Worm (Caenorhabditis elegans) whole organism, L1 larva: ENCODE data around the gene flp-23.

ENCODE experiments used
- C34B4.2 ChIP-seq: sonication (generic microtip); optimal IDR thresholded peaks from 2 replicates; lab custom pipeline; 2017; ENCODE audit warnings: mild to moderate bottlenecking, missing genetic modification characterization, missing compliant biosample characterization
- F16B12.6 ChIP-seq: fragments of 150-350 bp; optimal IDR thresholded peaks from 2 replicates; lab custom pipeline; 2014; ENCODE audit warnings: missing biosample characterization, missing genetic modification characterization
- aly-2 ChIP-seq: fragments of 150-350 bp; optimal IDR thresholded peaks from 2 replicates; lab custom pipeline; 2014; ENCODE audit warnings: missing biosample characterization, missing genetic modification characterization
- ama-1 ChIP-seq: fragments of 150-350 bp; optimal IDR thresholded peaks from 2 replicates; lab custom pipeline; 2014
- blmp-1 ChIP-seq: fragments of 150-350 bp; optimal IDR thresholded peaks from 2 replicates; lab custom pipeline; 2014; ENCODE audit warnings: missing biosample characterization, missing genetic modification characterization
- ceh-63 ChIP-seq: fragments of 200-800 bp; sonication (Bioruptor generic); optimal IDR thresholded peaks from 2 replicates; lab custom pipeline; 2018; ENCODE audit warnings: mild to moderate bottlenecking, missing genetic modification characterization, missing compliant biosample characterization
- ceh-8 ChIP-seq: fragments of 200-800 bp; sonication (Bioruptor generic); optimal IDR thresholded peaks from 2 replicates; lab custom pipeline; 2018; ENCODE audit warnings: mild to moderate bottlenecking, missing genetic modification characterization, moderate library complexity, missing compliant biosample characterization
- ceh-90 ChIP-seq: sonication (generic microtip); optimal IDR thresholded peaks from 2 replicates; lab custom pipeline; 2016; ENCODE audit warnings: missing genetic modification characterization, missing compliant biosample characterization
- ces-1 ChIP-seq: fragments of 150-350 bp; optimal IDR thresholded peaks from 2 replicates; lab custom pipeline; 2014; ENCODE audit warnings: missing biosample characterization, missing genetic modification reagents, missing genetic modification characterization
- dpl-1 ChIP-seq, 3 experiments: fragments of 150-350 bp in 2 of 3; sonication (generic microtip) in 1 of 3; optimal IDR thresholded peaks; 2 replicates each; lab custom pipeline; 2014 to 2017; ENCODE audit warnings: missing biosample characterization in 3 of 3, missing genetic modification characterization in 3 of 3, missing genetic modification reagents in 3 of 3
- dsc-1 ChIP-seq: sonication (generic microtip); optimal IDR thresholded peaks from 2 replicates; lab custom pipeline; 2016; ENCODE audit warnings: mild to moderate bottlenecking, missing genetic modification characterization, missing compliant biosample characterization
- efl-1 ChIP-seq, 4 experiments: fragments of 150-350 bp; optimal IDR thresholded peaks in 3 of 4; peaks in 1 of 4; 1 replicate in 1 of 4; 2 replicates in 3 of 4; lab custom pipeline; 2014; ENCODE audit warnings: missing biosample characterization in 2 of 4, missing genetic modification characterization in 2 of 4, missing genetic modification reagents in 2 of 4
- efl-3 ChIP-seq: fragments of 200-800 bp; sonication (Bioruptor generic); optimal IDR thresholded peaks from 2 replicates; lab custom pipeline; 2018; ENCODE audit warnings: mild to moderate bottlenecking, missing genetic modification characterization, missing compliant biosample characterization
- egl-27 ChIP-seq, 2 experiments: fragments of 150-350 bp in 1 of 2; sonication (generic microtip); optimal IDR thresholded peaks; 3 replicates each; lab custom pipeline; 2017 to 2018; ENCODE audit warnings: missing biosample characterization in 2 of 2, missing genetic modification characterization in 2 of 2, missing genetic modification reagents in 2 of 2
- elt-3 ChIP-seq, 6 experiments: fragments of 150-350 bp in 1 of 6; sonication (generic microtip); optimal IDR thresholded peaks; 2 replicates each; lab custom pipeline; 2017 to 2018; ENCODE audit warnings: missing biosample characterization in 6 of 6, missing genetic modification characterization in 6 of 6, inconsistent platforms in 1 of 6
- fkh-10 ChIP-seq: sonication (generic microtip); optimal IDR thresholded peaks from 2 replicates; lab custom pipeline; 2017; ENCODE audit warnings: missing biosample characterization, missing genetic modification reagents, missing genetic modification characterization
- fkh-4 ChIP-seq: sonication (generic microtip); optimal IDR thresholded peaks from 2 replicates; lab custom pipeline; 2016; ENCODE audit warnings: missing compliant biosample characterization, missing genetic modification characterization, borderline replicate concordance
- fkh-8 ChIP-seq: sonication (generic microtip); optimal IDR thresholded peaks from 2 replicates; lab custom pipeline; 2016; ENCODE audit warnings: mild to moderate bottlenecking, missing genetic modification characterization, missing compliant biosample characterization
- hlh-17 ChIP-seq: fragments of 200-800 bp; sonication (Bioruptor generic); optimal IDR thresholded peaks from 2 replicates; lab custom pipeline; 2018; ENCODE audit warnings: missing genetic modification characterization, mild to moderate bottlenecking, missing compliant biosample characterization, moderate library complexity, borderline replicate concordance
- hpl-2 ChIP-seq: fragments of 150-350 bp; optimal IDR thresholded peaks from 2 replicates; lab custom pipeline; 2014; ENCODE audit warnings: missing biosample characterization, missing genetic modification reagents, missing genetic modification characterization
- isw-1 ChIP-seq: fragments of 200-800 bp; sonication (Bioruptor generic); IDR thresholded peaks from 2 replicates; pipeline ENCODE4 v1.3.6; 2022; ENCODE audit warnings: missing genetic modification characterization, missing compliant biosample characterization
- jun-1 ChIP-seq: fragments of 150-350 bp; optimal IDR thresholded peaks from 2 replicates; lab custom pipeline; 2014; ENCODE audit warnings: missing biosample characterization, missing genetic modification reagents, missing genetic modification characterization
- lin-13 ChIP-seq: fragments of 150-350 bp; optimal IDR thresholded peaks from 2 replicates; lab custom pipeline; 2014; ENCODE audit warnings: missing biosample characterization, missing genetic modification reagents, missing genetic modification characterization
- lin-14 ChIP-seq: fragments of 200-800 bp; sonication (Bioruptor generic); optimal IDR thresholded peaks from 2 replicates; lab custom pipeline; 2018; ENCODE audit warnings: mild to moderate bottlenecking, missing genetic modification characterization, moderate library complexity, missing compliant biosample characterization
- lin-15B ChIP-seq: fragments of 150-350 bp; sonication (generic microtip); optimal IDR thresholded peaks from 3 replicates; lab custom pipeline; 2014; ENCODE audit warnings: missing biosample characterization, missing genetic modification characterization
- lin-35 ChIP-seq, 2 experiments: fragments of 150-350 bp; optimal IDR thresholded peaks; 2 replicates each; lab custom pipeline; 2014; ENCODE audit warnings: missing biosample characterization in 2 of 2, missing genetic modification characterization in 2 of 2, missing genetic modification reagents in 2 of 2
- lin-39 ChIP-seq: fragments of 150-350 bp; optimal IDR thresholded peaks from 2 replicates; lab custom pipeline; 2014; ENCODE audit warnings: missing biosample characterization, missing genetic modification reagents, missing genetic modification characterization
- lsy-2 ChIP-seq, 2 experiments: fragments of 150-350 bp; optimal IDR thresholded peaks; 2 replicates each; lab custom pipeline; 2014; ENCODE audit warnings: missing biosample characterization in 2 of 2, missing genetic modification characterization in 2 of 2
- mab-9 ChIP-seq: fragments of 200-800 bp; sonication (Bioruptor generic); IDR thresholded peaks from 2 replicates; pipeline ENCODE4 v1.3.6; 2022; ENCODE audit warnings: missing genetic modification reagents, missing genetic modification characterization, missing compliant biosample characterization
- mdl-1 ChIP-seq, 2 experiments: fragments of 150-350 bp; optimal IDR thresholded peaks; 2 replicates each; lab custom pipeline; 2014 to 2017; ENCODE audit warnings: missing biosample characterization in 2 of 2, missing genetic modification characterization in 2 of 2, inconsistent platforms in 1 of 2
- mep-1 ChIP-seq: fragments of 150-350 bp; optimal IDR thresholded peaks from 2 replicates; lab custom pipeline; 2014; ENCODE audit warnings: missing biosample characterization, missing genetic modification characterization
- nhr-12 ChIP-seq: sonication (generic microtip); optimal IDR thresholded peaks from 2 replicates; lab custom pipeline; 2017; ENCODE audit warnings: missing biosample characterization, missing genetic modification characterization
- nhr-19 ChIP-seq: fragments of 200-800 bp; sonication (Bioruptor generic); conservative IDR thresholded peaks from 2 replicates; pipeline ENCODE4 v1.3.6; 2022; ENCODE audit warnings: missing genetic modification characterization, missing compliant biosample characterization
- nhr-28 ChIP-seq: fragments of 150-350 bp; optimal IDR thresholded peaks from 2 replicates; lab custom pipeline; 2014; ENCODE audit warnings: missing biosample characterization, missing genetic modification characterization
- nhr-47 ChIP-seq: sonication (generic microtip); optimal IDR thresholded peaks from 2 replicates; lab custom pipeline; 2016; ENCODE audit warnings: mild to moderate bottlenecking, missing genetic modification characterization, moderate library complexity, missing compliant biosample characterization
- nhr-71 ChIP-seq: sonication (generic microtip); optimal IDR thresholded peaks from 2 replicates; lab custom pipeline; 2016; ENCODE audit warnings: mild to moderate bottlenecking, missing genetic modification characterization, moderate library complexity, missing compliant biosample characterization
- nhr-76 ChIP-seq: sonication (generic microtip); optimal IDR thresholded peaks from 2 replicates; lab custom pipeline; 2017; ENCODE audit warnings: missing biosample characterization, missing genetic modification characterization
- nhr-77 ChIP-seq: fragments of 150-350 bp; optimal IDR thresholded peaks from 2 replicates; lab custom pipeline; 2014; ENCODE audit warnings: missing biosample characterization, missing genetic modification characterization
- nhr-84 ChIP-seq: sonication (generic microtip); optimal IDR thresholded peaks from 2 replicates; lab custom pipeline; 2017; ENCODE audit warnings: missing biosample characterization, missing genetic modification characterization
- pag-3 ChIP-seq: sonication (generic microtip); optimal IDR thresholded peaks from 2 replicates; lab custom pipeline; 2017; ENCODE audit warnings: missing genetic modification characterization, mild to moderate bottlenecking, missing compliant biosample characterization, antibody characterized with exemption, borderline replicate concordance; ENCODE audit not compliant: insufficient read depth
- pqm-1 ChIP-seq: sonication (generic microtip); optimal IDR thresholded peaks from 3 replicates; lab custom pipeline; 2017; ENCODE audit warnings: missing biosample characterization, missing genetic modification characterization
- rnt-1 ChIP-seq: sonication (generic microtip); optimal IDR thresholded peaks from 2 replicates; lab custom pipeline; 2016; ENCODE audit warnings: mild to moderate bottlenecking, missing genetic modification characterization, moderate library complexity, missing compliant biosample characterization
- sox-4 ChIP-seq: sonication (generic microtip); optimal IDR thresholded peaks from 2 replicates; lab custom pipeline; 2016; ENCODE audit warnings: missing genetic modification characterization, missing compliant biosample characterization
- sup-37 ChIP-seq: fragments of 200-800 bp; sonication (Bioruptor generic); optimal IDR thresholded peaks from 2 replicates; lab custom pipeline; 2018; ENCODE audit warnings: mild to moderate bottlenecking, missing genetic modification characterization, missing compliant biosample characterization
- swsn-7 ChIP-seq: sonication (generic microtip); optimal IDR thresholded peaks from 2 replicates; lab custom pipeline; 2016; ENCODE audit warnings: missing genetic modification characterization, missing compliant biosample characterization
- tbx-2 ChIP-seq: sonication (generic microtip); optimal IDR thresholded peaks from 2 replicates; lab custom pipeline; 2016; ENCODE audit warnings: missing genetic modification characterization, missing compliant biosample characterization
- unc-130 ChIP-seq: fragments of 150-350 bp; optimal IDR thresholded peaks from 2 replicates; lab custom pipeline; 2017; ENCODE audit warnings: missing biosample characterization, missing genetic modification characterization, inconsistent platforms
- unc-62 ChIP-seq: fragments of 150-350 bp; optimal IDR thresholded peaks from 2 replicates; lab custom pipeline; 2014; ENCODE audit warnings: missing biosample characterization, missing genetic modification reagents, missing genetic modification characterization
- unc-98 ChIP-seq: fragments of 200-800 bp; sonication (Bioruptor generic); IDR thresholded peaks from 2 replicates; pipeline ENCODE4 v1.3.6; 2022; ENCODE audit warnings: missing genetic modification characterization, missing compliant biosample characterization
- xbp-1 ChIP-seq: sonication (generic microtip); optimal IDR thresholded peaks from 2 replicates; lab custom pipeline; 2016; ENCODE audit warnings: missing genetic modification characterization, missing compliant biosample characterization
- zip-4 ChIP-seq: fragments of 200-800 bp; sonication (Bioruptor generic); optimal IDR thresholded peaks from 2 replicates; lab custom pipeline; 2018; ENCODE audit warnings: mild to moderate bottlenecking, missing genetic modification characterization, moderate library complexity, missing compliant biosample characterization

Gene flp-23

DNA sequence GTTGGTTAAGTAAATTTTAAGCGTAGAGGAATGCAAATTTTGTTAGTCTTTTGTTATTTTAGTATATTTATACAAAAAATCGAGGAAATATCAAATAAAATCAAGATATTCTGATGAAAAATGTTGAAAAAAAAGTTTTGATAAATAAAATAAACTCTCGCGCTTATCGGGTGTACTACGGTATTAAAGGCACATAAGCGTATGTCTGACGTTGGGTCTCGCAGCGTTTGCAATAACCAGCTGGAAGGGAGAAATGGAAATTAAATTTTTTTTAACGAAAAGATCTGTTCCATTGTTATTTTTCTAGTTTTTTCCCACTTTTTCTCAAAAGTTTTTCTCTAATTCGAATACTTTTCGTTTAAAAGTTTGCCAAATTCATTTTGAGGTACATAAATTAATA, 38.6 kb downstream of the flp-23 start:
- TF ChIP-seq lin-39 (no peak), lin-15B (no peak), blmp-1 (tag; lab: Kevin White, UChicago) (no peak), efl-3 (no peak), pag-3 (no peak)

DNA sequence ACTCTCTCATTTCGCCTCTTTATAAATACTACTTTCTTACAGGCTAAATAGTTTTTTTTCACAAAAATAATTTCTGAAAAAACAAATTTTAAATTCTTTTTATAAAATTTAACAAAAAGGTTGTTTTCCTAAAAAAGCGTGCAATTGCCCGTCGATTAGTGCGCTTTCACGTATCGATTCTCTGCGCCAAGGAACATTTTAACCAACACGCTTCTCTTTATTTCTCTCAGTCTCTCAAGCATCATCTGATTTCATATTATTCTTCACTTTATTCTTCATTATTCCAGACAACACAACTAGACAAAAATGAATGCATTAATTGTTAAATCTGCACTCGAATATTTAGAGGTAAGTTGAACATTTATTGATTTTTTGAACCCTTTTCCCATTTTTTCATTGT, 39.1 kb downstream of the flp-23 start, which contains the start of gene B0303.4:
Gene B0303.4 (plus strand): TSS at position 196 of the 400 bp plus-strand sequence.
- peak; percentile 46 to 68 (median 51) for TF ChIP-seq dpl-1 (GFP tag; optimal IDR thresholded peaks at IDR 0.05; lab: Kevin White, UChicago)
- no peak for TF ChIP-seq ama-1
- TF ChIP-seq hlh-17 (GFP tag; lab: Kevin White, UChicago) = no peak
- no peak for TF ChIP-seq fkh-10 (GFP tag; lab: Kevin White, UChicago)
- peak; percentile 33 for TF ChIP-seq dsc-1 (tag; lab: Kevin White, UChicago)
- peak; percentile 48 for TF ChIP-seq unc-130 (tag; lab: Kevin White, UChicago)
- TF ChIP-seq fkh-8 (tag; lab: Kevin White, UChicago) = peak; percentile 51
- TF ChIP-seq nhr-71 = peak; percentile 72
- TF ChIP-seq nhr-28 (tag; lab: Kevin White, UChicago) = no peak
- TF ChIP-seq lin-15B = peak; percentile 38
- TF ChIP-seq ceh-90 (tag; lab: Kevin White, UChicago) = no peak
- TF ChIP-seq F16B12.6 (tag; lab: Kevin White, UChicago) = peak; percentile 83
- TF ChIP-seq efl-1 (optimal IDR thresholded peaks at IDR 0.05; lab: Kevin White, UChicago) = peak; percentile 59 to 64
- peak; percentile 55 to 63 for TF ChIP-seq efl-1 (GFP tag; optimal IDR thresholded peaks at IDR 0.05 in 1 of 2; lab: Kevin White, UChicago)
- no peak for TF ChIP-seq zip-4 (GFP tag; lab: Kevin White, UChicago)
- peak in 1 of 6 experiments; percentile 67 for TF ChIP-seq elt-3 (tag; optimal IDR thresholded peaks at IDR 0.05; lab: Kevin White, UChicago)
- no peak for TF ChIP-seq hpl-2 (GFP tag; lab: Kevin White, UChicago)
- no peak for TF ChIP-seq unc-62 (GFP tag; lab: Kevin White, UChicago)
- peak; percentile 76 for TF ChIP-seq lsy-2 (tag; optimal IDR thresholded peaks at IDR 0.05; lab: Kevin White, UChicago)
- no peak for TF ChIP-seq nhr-77 (tag; lab: Kevin White, UChicago)
- TF ChIP-seq nhr-84 (tag; lab: Kevin White, UChicago) = no peak
- no peak for TF ChIP-seq aly-2 (tag; lab: Kevin White, UChicago)
- TF ChIP-seq mep-1 (tag; lab: Kevin White, UChicago) = peak; percentile 92
- TF ChIP-seq mdl-1 (tag; optimal IDR thresholded peaks at IDR 0.05; lab: Kevin White, UChicago) = peak in 1 of 2 experiments; percentile 28
- no peak for TF ChIP-seq ceh-8 (GFP tag; lab: Kevin White, UChicago)
- no peak for TF ChIP-seq pqm-1 (tag; lab: Kevin White, UChicago)
- peak; percentile 83 for TF ChIP-seq blmp-1 (tag; lab: Kevin White, UChicago)
- no peak for TF ChIP-seq mab-9 (GFP tag; lab: Robert Waterston, UW)
- no peak for TF ChIP-seq efl-3
- TF ChIP-seq ceh-63 (GFP tag; lab: Kevin White, UChicago) = no peak
- peak; percentile 54 for TF ChIP-seq rnt-1 (tag; lab: Kevin White, UChicago)
- TF ChIP-seq nhr-47 (tag; lab: Kevin White, UChicago) = peak; percentile 46
- TF ChIP-seq tbx-2 = peak; percentile 46
- TF ChIP-seq nhr-76 (tag; lab: Kevin White, UChicago) = no peak
- TF ChIP-seq nhr-19 (GFP tag; lab: Robert Waterston, UW) = no peak
- no peak for TF ChIP-seq C34B4.2 (tag; lab: Kevin White, UChicago)
- TF ChIP-seq xbp-1 (tag; lab: Kevin White, UChicago) = peak; percentile 34
- TF ChIP-seq lin-14 (GFP tag; lab: Kevin White, UChicago) = peak; percentile 89
- no peak for TF ChIP-seq isw-1 (GFP tag; lab: Robert Waterston, UW)
- TF ChIP-seq sup-37 (GFP tag; lab: Kevin White, UChicago) = no peak
- peak; percentile 55 for TF ChIP-seq swsn-7 (tag; lab: Kevin White, UChicago)
- TF ChIP-seq nhr-12 (tag; lab: Kevin White, UChicago) = no peak
- TF ChIP-seq unc-98 (GFP tag; lab: Robert Waterston, UW) = no peak
- no peak for TF ChIP-seq fkh-4 (tag; lab: Kevin White, UChicago)
- no peak for TF ChIP-seq egl-27 (tag; optimal IDR thresholded peaks at IDR 0.05; lab: Kevin White, UChicago)
- TF ChIP-seq jun-1 (tag; lab: Kevin White, UChicago) = no peak
- no peak for TF ChIP-seq sox-4 (tag; lab: Kevin White, UChicago)
- TF ChIP-seq ces-1 (GFP tag; lab: Kevin White, UChicago) = no peak
- TF ChIP-seq lin-13 (GFP tag; lab: Kevin White, UChicago) = peak; percentile 29
- peak; percentile 68 to 76 for TF ChIP-seq lin-35 (GFP tag; optimal IDR thresholded peaks at IDR 0.05; lab: Kevin White, UChicago)
